Worm (Caenorhabditis elegans): ENCODE results near the gene Y57G11C.14.
A peak's percentile ranks its signal among the peaks of the same experiment; 100 is the strongest.

The Y57G11C.14 gene

DNA sequence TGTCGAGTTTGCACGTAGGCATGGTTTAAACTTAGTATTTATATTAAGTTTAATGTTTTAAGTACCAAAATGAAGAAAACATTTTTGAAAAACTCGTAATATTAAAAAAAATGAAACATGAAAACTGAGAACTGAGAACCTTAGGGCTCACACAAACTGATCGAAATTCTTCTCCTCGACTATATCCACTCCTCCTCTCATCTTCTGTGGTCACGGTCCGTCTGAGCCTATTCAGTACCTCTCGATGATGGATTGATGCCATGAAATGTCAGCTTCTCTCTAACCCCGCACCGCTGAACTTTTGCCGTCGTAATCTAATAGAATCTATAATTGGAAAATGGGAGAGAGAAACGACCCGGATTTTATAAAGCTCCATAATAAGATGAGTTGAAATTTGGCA lies 14.6 kb upstream of the Y57G11C.14 start, which contains the start of gene nlp-56:
nlp-56 (minus strand) TSS at position 257 of the 400 bp plus-strand sequence.
- TF ChIP-seq lin-32 (GFP tag; optimal IDR thresholded peaks at IDR 0.05) (no peak), ces-1 (GFP tag; optimal IDR thresholded peaks at IDR 0.05) (peak; percentile 37)

DNA sequence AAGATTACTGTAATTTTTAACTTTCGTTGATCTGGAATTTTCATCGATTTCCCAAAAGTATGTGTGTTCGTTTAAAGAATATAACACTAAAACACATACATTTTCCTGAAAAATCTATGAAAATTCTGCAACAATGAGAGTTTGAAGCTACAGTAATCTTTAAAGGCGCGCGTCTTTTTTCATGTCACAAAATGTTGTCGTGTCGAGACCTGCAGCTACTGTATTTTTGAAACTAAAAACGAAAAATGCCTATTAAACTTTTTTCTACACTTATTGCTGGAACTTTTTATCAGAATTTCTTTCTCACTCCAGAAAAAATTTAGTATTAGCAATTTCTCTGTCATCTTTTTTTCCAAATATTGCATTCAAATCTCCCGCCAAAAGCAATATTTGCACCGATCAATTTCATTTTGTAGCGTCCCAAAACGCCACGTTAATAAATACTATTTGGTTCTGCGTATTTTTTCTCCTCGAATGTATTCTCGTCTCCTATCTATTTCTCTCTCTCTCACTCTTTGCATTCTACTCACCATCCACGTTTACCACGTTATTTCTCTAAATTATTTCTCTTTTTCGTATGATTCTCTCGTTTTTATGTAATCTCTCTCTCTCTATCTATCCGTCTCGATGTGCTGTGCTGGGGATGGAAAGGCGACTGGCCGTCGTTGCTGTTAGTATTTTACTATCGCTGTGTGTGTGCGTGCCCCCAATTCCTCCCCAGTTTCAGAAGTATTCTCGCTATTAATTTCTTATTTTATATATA lies 12.6 kb upstream of the Y57G11C.14 start, which contains the start of gene melo-1:
melo-1 (plus strand) TSS at position 658 of the 763 bp plus-strand sequence.
- TF ChIP-seq hlh-1 (tag; optimal IDR thresholded peaks at IDR 0.05) = no peak
- TF ChIP-seq M03D4.4 (tag; optimal IDR thresholded peaks at IDR 0.05) = peak; percentile 11
- no peak for TF ChIP-seq snpc-4 (tag; optimal IDR thresholded peaks at IDR 0.05)
- TF ChIP-seq ces-1 (GFP tag; optimal IDR thresholded peaks at IDR 0.05) = peak; percentile 83
- no peak for TF ChIP-seq flh-1 (GFP tag; optimal IDR thresholded peaks at IDR 0.05)
- no peak for TF ChIP-seq drap-1 (GFP tag; optimal IDR thresholded peaks at IDR 0.05)
- peak; percentile 38 for TF ChIP-seq pha-4 (tag; optimal IDR thresholded peaks at IDR 0.05)
- no peak for TF ChIP-seq cnd-1 (tag; optimal IDR thresholded peaks at IDR 0.05)
- TF ChIP-seq ztf-11 (tag; optimal IDR thresholded peaks at IDR 0.05) = no peak
- TF ChIP-seq unc-120 (tag; optimal IDR thresholded peaks at IDR 0.05; ENCODE audit: poor library complexity, severe bottlenecking) = peak; percentile 16
- TF ChIP-seq unc-62 (GFP tag; optimal IDR thresholded peaks at IDR 0.05) = no peak
- no peak for TF ChIP-seq lin-32 (GFP tag; optimal IDR thresholded peaks at IDR 0.05)
- TF ChIP-seq tbx-8 (GFP tag; optimal IDR thresholded peaks at IDR 0.05) = no peak
- TF ChIP-seq lin-13 (tag; optimal IDR thresholded peaks at IDR 0.05) = no peak
- no peak for TF ChIP-seq sptf-1 (tag; optimal IDR thresholded peaks at IDR 0.05)
- TF ChIP-seq ceh-39 (tag; optimal IDR thresholded peaks at IDR 0.05) = no peak

DNA sequence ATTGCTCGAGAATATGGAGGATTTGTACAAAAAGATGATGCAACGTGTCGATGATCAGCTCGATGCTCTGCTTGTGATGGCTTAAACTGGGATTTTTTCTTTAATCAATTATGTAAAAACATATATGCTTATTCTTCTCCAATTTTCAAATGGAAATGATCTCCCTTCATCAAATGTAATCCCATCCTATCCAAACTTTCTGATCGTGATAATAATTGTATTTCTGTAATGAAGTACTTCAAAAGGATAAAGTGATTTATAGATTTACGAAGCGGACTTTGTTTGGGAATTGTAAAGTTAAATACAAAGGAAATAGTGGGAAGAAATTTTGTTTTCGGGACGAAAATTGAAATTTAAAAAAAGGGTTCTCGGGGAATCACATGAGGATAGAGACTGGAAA lies 8.5 kb upstream of the Y57G11C.14 start:
- TF ChIP-seq zip-8 (tag; optimal IDR thresholded peaks at IDR 0.05) (no peak), ces-1 (GFP tag; optimal IDR thresholded peaks at IDR 0.05) (peak; percentile 16)

DNA sequence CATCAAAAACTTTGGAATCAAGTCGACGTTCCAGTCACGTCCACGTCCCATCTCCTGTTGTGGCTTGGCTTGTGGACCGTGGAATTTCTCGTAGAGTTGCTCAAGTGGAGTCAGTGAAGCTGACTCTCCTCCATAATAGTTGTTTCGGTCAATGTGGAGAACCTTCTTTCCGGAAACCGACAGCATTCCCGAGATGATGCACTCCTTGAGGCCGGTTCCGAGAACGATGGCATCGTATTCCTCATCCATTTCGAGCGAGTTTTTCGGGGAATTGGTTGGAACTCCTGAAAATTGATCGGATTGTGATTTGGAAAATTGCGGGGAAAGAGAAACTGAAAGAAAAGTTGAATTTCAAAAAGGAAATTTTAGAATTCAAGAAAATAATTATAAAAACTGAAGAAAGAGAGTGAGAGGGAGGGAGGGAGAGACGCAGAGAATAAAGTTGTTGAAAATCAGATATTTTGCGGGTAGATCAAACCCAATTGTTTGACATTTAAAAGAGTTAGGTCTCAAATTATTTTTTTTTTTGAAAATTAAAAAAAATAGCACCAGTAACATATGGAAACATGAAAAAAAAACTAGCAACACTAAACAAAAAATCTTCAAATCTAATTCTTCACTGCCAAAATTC lies 6.4 kb upstream of the Y57G11C.14 start, which contains the start of gene gdi-1:
gdi-1 (minus strand) TSS at position 286 of the 631 bp plus-strand sequence.
- TF ChIP-seq unc-120 (tag; optimal IDR thresholded peaks at IDR 0.05; ENCODE audit: poor library complexity, severe bottlenecking) = no peak
- TF ChIP-seq M03D4.4 (tag; optimal IDR thresholded peaks at IDR 0.05) = no peak
- TF ChIP-seq pha-4 (tag; optimal IDR thresholded peaks at IDR 0.05) = no peak
- TF ChIP-seq ces-1 (GFP tag; optimal IDR thresholded peaks at IDR 0.05) = no peak
- TF ChIP-seq ceh-83 (GFP tag; optimal IDR thresholded peaks at IDR 0.05) = no peak
- TF ChIP-seq elt-3 (tag; optimal IDR thresholded peaks at IDR 0.05) = no peak
- TF ChIP-seq mab-5 (tag; optimal IDR thresholded peaks at IDR 0.05) = no peak
- TF ChIP-seq cnd-1 (tag; optimal IDR thresholded peaks at IDR 0.05) = no peak
- TF ChIP-seq blmp-1 (tag; optimal IDR thresholded peaks at IDR 0.05) = no peak
- no peak for TF ChIP-seq flh-1 (GFP tag; optimal IDR thresholded peaks at IDR 0.05)
- no peak for TF ChIP-seq lin-32 (GFP tag; optimal IDR thresholded peaks at IDR 0.05)
- TF ChIP-seq nhr-2 (tag; optimal IDR thresholded peaks at IDR 0.05) = no peak
- no peak for TF ChIP-seq hlh-1 (tag; optimal IDR thresholded peaks at IDR 0.05)
- no peak for TF ChIP-seq sem-2 (GFP tag; optimal IDR thresholded peaks at IDR 0.05)
- TF ChIP-seq drap-1 (GFP tag; optimal IDR thresholded peaks at IDR 0.05) = no peak
- no peak for TF ChIP-seq ham-2 (GFP tag; optimal IDR thresholded peaks at IDR 0.05)
- no peak for TF ChIP-seq ceh-39 (tag; optimal IDR thresholded peaks at IDR 0.05)

DNA sequence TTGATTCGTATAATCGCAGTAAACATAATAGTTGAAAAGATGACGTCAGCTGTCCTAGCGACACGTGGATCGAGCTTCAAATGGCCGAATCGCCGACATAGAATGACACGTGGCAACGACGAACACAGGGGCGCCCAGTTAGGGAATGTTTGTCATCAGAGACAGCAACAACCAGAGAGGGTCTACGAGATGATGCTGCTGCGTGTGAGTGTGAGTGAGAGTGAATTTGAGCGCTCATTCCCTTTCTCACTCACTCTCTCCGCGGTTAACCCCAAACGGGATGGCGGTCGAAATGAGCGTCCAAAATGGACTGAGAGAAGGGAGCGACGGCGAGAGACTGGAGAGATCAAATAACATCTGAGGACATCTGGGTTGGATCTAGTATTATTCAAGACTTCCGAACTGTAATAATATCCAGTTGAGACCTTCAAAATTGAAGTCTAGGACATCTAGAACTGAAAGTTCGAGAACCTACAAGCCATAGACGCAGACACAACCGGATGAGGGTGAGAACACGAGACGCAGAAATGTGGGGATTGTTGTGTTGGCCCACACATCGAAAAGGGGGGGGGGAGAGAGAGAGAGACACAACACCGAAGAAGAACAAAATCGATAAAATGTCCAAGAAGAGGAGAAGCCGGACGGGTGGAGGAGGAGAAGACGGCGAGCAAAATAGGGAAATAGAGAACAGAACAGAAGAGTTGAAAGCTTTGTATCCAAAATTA lies 5.0 kb upstream of the Y57G11C.14 start:
- TF ChIP-seq hlh-1 (tag; optimal IDR thresholded peaks at IDR 0.05) (no peak), cnd-1 (tag; optimal IDR thresholded peaks at IDR 0.05) (no peak), lin-13 (tag; optimal IDR thresholded peaks at IDR 0.05) (peak; percentile 13), elt-3 (tag; optimal IDR thresholded peaks at IDR 0.05) (no peak), tbx-8 (GFP tag; optimal IDR thresholded peaks at IDR 0.05) (no peak), nhr-237 (tag; optimal IDR thresholded peaks at IDR 0.05) (peak; percentile 1), sptf-1 (tag; optimal IDR thresholded peaks at IDR 0.05) (peak; percentile 32), ceh-39 (tag; optimal IDR thresholded peaks at IDR 0.05) (peak; percentile 75), ztf-11 (tag; optimal IDR thresholded peaks at IDR 0.05) (peak; percentile 14), bed-3 (GFP tag; optimal IDR thresholded peaks at IDR 0.05) (no peak), nhr-28 (tag; optimal IDR thresholded peaks at IDR 0.05) (no peak), nhr-76 (tag; optimal IDR thresholded peaks at IDR 0.05) (no peak), lsy-2 (tag; optimal IDR thresholded peaks at IDR 0.05) (peak; percentile 41), blmp-1 (tag; optimal IDR thresholded peaks at IDR 0.05) (peak; percentile 94), ham-2 (GFP tag; optimal IDR thresholded peaks at IDR 0.05) (peak; percentile 48), unc-120 (tag; optimal IDR thresholded peaks at IDR 0.05; ENCODE audit: poor library complexity, severe bottlenecking) (peak; percentile 43), drap-1 (GFP tag; optimal IDR thresholded peaks at IDR 0.05) (no peak), ceh-83 (GFP tag; optimal IDR thresholded peaks at IDR 0.05) (no peak), ceh-43 (GFP tag; optimal IDR thresholded peaks at IDR 0.05) (peak; percentile 14), mep-1 (tag; optimal IDR thresholded peaks at IDR 0.05) (peak; percentile 6), mls-2 (tag; optimal IDR thresholded peaks at IDR 0.05) (peak; percentile 44), unc-39 (tag; optimal IDR thresholded peaks at IDR 0.05) (no peak), nhr-12 (tag; optimal IDR thresholded peaks at IDR 0.05) (no peak), elt-1 (tag; optimal IDR thresholded peaks at IDR 0.05; ENCODE audit: borderline replicate concordance, insufficient read depth) (no peak), snpc-4 (tag; optimal IDR thresholded peaks at IDR 0.05) (no peak), ces-1 (GFP tag; optimal IDR thresholded peaks at IDR 0.05) (peak; percentile 51), lin-32 (GFP tag; optimal IDR thresholded peaks at IDR 0.05) (no peak), zip-8 (tag; optimal IDR thresholded peaks at IDR 0.05) (no peak)
